Fruit fly (Drosophila melanogaster) whole organism, prepupa: ENCODE results near the gene CG10761.

Experiments
- CG31627 ChIP-seq: fragments of 200-800 bp; sonication (Bioruptor generic); optimal IDR thresholded peaks from 3 replicates; lab custom pipeline; 2016; ENCODE audit warnings: missing biosample characterization, missing genetic modification characterization
- Sox102F ChIP-seq: fragments of 200-800 bp; sonication (Bioruptor generic); optimal IDR thresholded peaks from 2 replicates; lab custom pipeline; 2016; ENCODE audit warnings: missing biosample characterization, mild to moderate bottlenecking, missing genetic modification characterization
- achi ChIP-seq: fragments of 200-800 bp; sonication (Bioruptor generic); optimal IDR thresholded peaks from 3 replicates; lab custom pipeline; 2016; ENCODE audit warnings: missing biosample characterization, missing genetic modification characterization
- pdm3 ChIP-seq: fragments of 200-800 bp; sonication (Bioruptor generic); optimal IDR thresholded peaks from 3 replicates; lab custom pipeline; 2016; ENCODE audit warnings: missing biosample characterization, missing genetic modification characterization

dm6 chrX:8147649-8148048 is 14.9 kb downstream of the CG10761 start, which contains the start of gene CG15336:
- TF ChIP-seq CG31627 (GFP tag; lab: Kevin White, UChicago), result no peak
- no peak for TF ChIP-seq Sox102F
- no peak for TF ChIP-seq pdm3 (GFP tag; lab: Kevin White, UChicago)
- TF ChIP-seq achi (GFP tag; lab: Kevin White, UChicago), result no peak
